Fruit fly (Drosophila melanogaster) whole organism, embryonic: ENCODE results near the gene CG43999.

Source experiments
- B-H2 ChIP-seq: fragments of 200-800 bp; sonication (Bioruptor generic); optimal IDR thresholded peaks from 2 replicates; lab custom pipeline; 2018; ENCODE audit warnings: missing biosample characterization, mild to moderate bottlenecking, missing genetic modification characterization
- CG10321 ChIP-seq: fragments of 200-800 bp; sonication (Bioruptor generic); IDR thresholded peaks from 2 replicates; pipeline ENCODE4 v1.3.6; 2022; ENCODE audit warnings: missing biosample characterization, missing genetic modification characterization
- CG10431 ChIP-seq: fragments of 200-800 bp; sonication (Bioruptor generic); optimal IDR thresholded peaks from 3 replicates; lab custom pipeline; 2018; ENCODE audit warnings: missing biosample characterization, mild to moderate bottlenecking, missing genetic modification characterization
- CG10543 ChIP-seq: fragments of 200-800 bp; sonication (Bioruptor generic); optimal IDR thresholded peaks from 3 replicates; lab custom pipeline; 2017; ENCODE audit warnings: missing biosample characterization, mild to moderate bottlenecking, missing genetic modification characterization, moderate library complexity
- CG11504 ChIP-seq: fragments of 200-800 bp; sonication (Bioruptor generic); optimal IDR thresholded peaks from 3 replicates; lab custom pipeline; 2019; ENCODE audit warnings: missing biosample characterization, mild to moderate bottlenecking, missing genetic modification characterization, moderate library complexity
- CG11723 ChIP-seq: fragments of 200-800 bp; sonication (Bioruptor generic); optimal IDR thresholded peaks from 2 replicates; lab custom pipeline; 2017; ENCODE audit warnings: missing biosample characterization, mild to moderate bottlenecking, missing genetic modification characterization
- CG1233 ChIP-seq: fragments of 200-800 bp; sonication (Bioruptor generic); optimal IDR thresholded peaks from 4 replicates; lab custom pipeline; 2018; ENCODE audit warnings: missing biosample characterization, mild to moderate bottlenecking, missing genetic modification characterization
- CG12659 ChIP-seq: fragments of 200-800 bp; sonication (Bioruptor generic); optimal IDR thresholded peaks from 3 replicates; lab custom pipeline; 2017; ENCODE audit warnings: mild to moderate bottlenecking, missing biosample characterization, missing genetic modification reagents, missing genetic modification characterization
- CG13894 ChIP-seq: fragments of 200-800 bp; sonication (Bioruptor generic); optimal IDR thresholded peaks from 3 replicates; lab custom pipeline; 2018; ENCODE audit warnings: missing biosample characterization, mild to moderate bottlenecking, missing genetic modification characterization, moderate library complexity
- CG14441 ChIP-seq: fragments of 200-800 bp; sonication (Bioruptor generic); IDR thresholded peaks from 2 replicates; pipeline ENCODE4 v1.3.6; 2022; ENCODE audit warnings: missing biosample characterization, missing genetic modification characterization
- CG14667 ChIP-seq: fragments of 200-800 bp; sonication (Bioruptor generic); IDR thresholded peaks from 2 replicates; pipeline ENCODE4 v1.3.6; 2022; ENCODE audit warnings: missing biosample characterization, missing genetic modification characterization
- CG14710 ChIP-seq: fragments of 200-800 bp; sonication (Bioruptor generic); optimal IDR thresholded peaks from 3 replicates; lab custom pipeline; 2019; ENCODE audit warnings: missing biosample characterization, mild to moderate bottlenecking, missing genetic modification characterization, moderate library complexity
- CG1603 ChIP-seq: fragments of 200-800 bp; sonication (Bioruptor generic); optimal IDR thresholded peaks from 2 replicates; lab custom pipeline; 2019; ENCODE audit warnings: missing biosample characterization, mild to moderate bottlenecking, missing genetic modification characterization, moderate library complexity
- CG17328 ChIP-seq: fragments of 200-800 bp; sonication (Bioruptor generic); IDR thresholded peaks from 2 replicates; pipeline ENCODE4 v1.3.6; 2022; ENCODE audit warnings: missing biosample characterization, missing genetic modification characterization
- CG18599 ChIP-seq: fragments of 200-800 bp; sonication (Bioruptor generic); optimal IDR thresholded peaks from 3 replicates; lab custom pipeline; 2017; ENCODE audit warnings: missing biosample characterization, missing genetic modification characterization, mild to moderate bottlenecking, moderate library complexity, missing genetic modification reagents
- CG32772 ChIP-seq: fragments of 200-800 bp; sonication (Bioruptor generic); IDR thresholded peaks from 2 replicates; pipeline ENCODE4 v1.3.6; 2022; ENCODE audit warnings: missing biosample characterization, missing genetic modification characterization
- CG4282 ChIP-seq: fragments of 200-800 bp; sonication (Bioruptor generic); optimal IDR thresholded peaks from 2 replicates; lab custom pipeline; 2016; ENCODE audit warnings: missing biosample characterization, missing genetic modification characterization
- CG4404 ChIP-seq: fragments of 200-800 bp; sonication (Bioruptor generic); IDR thresholded peaks from 2 replicates; pipeline ENCODE4 v1.3.6; 2022; ENCODE audit warnings: missing biosample characterization, missing genetic modification characterization
- CG6272 ChIP-seq: fragments of 200-800 bp; sonication (Bioruptor generic); IDR thresholded peaks from 2 replicates; pipeline ENCODE4 v1.3.6; 2022; ENCODE audit warnings: missing biosample characterization, missing genetic modification characterization
- CG6813 ChIP-seq: fragments of 200-800 bp; sonication (Bioruptor generic); optimal IDR thresholded peaks from 2 replicates; lab custom pipeline; 2017; ENCODE audit warnings: missing biosample characterization, missing genetic modification characterization, mild to moderate bottlenecking, moderate library complexity, missing genetic modification reagents
- CG8290 ChIP-seq, 3 experiments: fragments of 200-800 bp; sonication (Bioruptor generic); optimal IDR thresholded peaks; 2 replicates each; lab custom pipeline; 2016 to 2019; ENCODE audit warnings: missing biosample characterization in 3 of 3, missing genetic modification characterization in 3 of 3, mild to moderate bottlenecking in 2 of 3, moderate library complexity in 1 of 3
- CG8388 ChIP-seq: fragments of 200-800 bp; sonication (Bioruptor generic); optimal IDR thresholded peaks from 2 replicates; lab custom pipeline; 2019; ENCODE audit warnings: missing biosample characterization, mild to moderate bottlenecking, missing genetic modification characterization, moderate library complexity
- CG8765 ChIP-seq: fragments of 200-800 bp; sonication (Bioruptor generic); IDR thresholded peaks from 2 replicates; pipeline ENCODE4 v1.3.6; 2022; ENCODE audit warnings: missing biosample characterization, missing genetic modification characterization
- CHES-1-like ChIP-seq: fragments of 200-800 bp; sonication (Bioruptor generic); optimal IDR thresholded peaks from 2 replicates; lab custom pipeline; 2016; ENCODE audit warnings: missing biosample characterization, missing genetic modification characterization
- CoRest ChIP-seq: fragments of 200-800 bp; sonication (Bioruptor generic); optimal IDR thresholded peaks from 3 replicates; lab custom pipeline; 2018; ENCODE audit warnings: missing biosample characterization, mild to moderate bottlenecking, missing genetic modification characterization, moderate library complexity
- Dfd ChIP-seq, 2 experiments: fragments of >200 bp; optimal IDR thresholded peaks; 2 replicates each; lab custom pipeline; 2017; ENCODE audit warnings: missing biosample characterization in 2 of 2, missing genetic modification characterization in 2 of 2
- Eip74EF ChIP-seq, 2 experiments: fragments of 200-800 bp in 1 of 2; fragments of >200 bp in 1 of 2; sonication (Bioruptor generic) in 1 of 2; optimal IDR thresholded peaks; 2 replicates each; lab custom pipeline; 2017 to 2019; ENCODE audit warnings: missing biosample characterization in 2 of 2, missing genetic modification characterization in 2 of 2, mild to moderate bottlenecking in 1 of 2, moderate library complexity in 1 of 2
- Fer1 ChIP-seq: fragments of 200-800 bp; sonication (Bioruptor generic); optimal IDR thresholded peaks from 2 replicates; lab custom pipeline; 2017; ENCODE audit warnings: missing biosample characterization, mild to moderate bottlenecking, missing genetic modification characterization
- Hmr ChIP-seq: fragments of 200-800 bp; sonication (Bioruptor generic); optimal IDR thresholded peaks from 3 replicates; lab custom pipeline; 2017; ENCODE audit warnings: mild to moderate bottlenecking, missing biosample characterization, missing genetic modification reagents, missing genetic modification characterization
- MESR4 ChIP-seq: fragments of 200-800 bp; sonication (Bioruptor generic); optimal IDR thresholded peaks from 2 replicates; lab custom pipeline; 2018; ENCODE audit warnings: missing biosample characterization, mild to moderate bottlenecking, missing genetic modification characterization, moderate library complexity
- NfI ChIP-seq: fragments of 200-800 bp; sonication (Bioruptor generic); optimal IDR thresholded peaks from 3 replicates; lab custom pipeline; 2018; ENCODE audit warnings: missing biosample characterization, mild to moderate bottlenecking, missing genetic modification characterization, moderate library complexity
- Optix ChIP-seq: fragments of 200-800 bp; sonication (Bioruptor generic); IDR thresholded peaks from 3 replicates; pipeline ENCODE4 v1.3.6; 2022; ENCODE audit warnings: missing biosample characterization, missing genetic modification characterization
- Xbp1 ChIP-seq: fragments of 200-800 bp; sonication (Bioruptor generic); optimal IDR thresholded peaks from 3 replicates; lab custom pipeline; 2016; ENCODE audit warnings: missing biosample characterization, mild to moderate bottlenecking, missing genetic modification characterization
- cato ChIP-seq: fragments of 200-800 bp; sonication (Bioruptor generic); optimal IDR thresholded peaks from 2 replicates; lab custom pipeline; 2016; ENCODE audit warnings: missing biosample characterization, missing genetic modification characterization, borderline replicate concordance
- cg ChIP-seq: fragments of 200-800 bp; sonication (Bioruptor generic); optimal IDR thresholded peaks from 3 replicates; lab custom pipeline; 2019; ENCODE audit warnings: missing biosample characterization, mild to moderate bottlenecking, missing genetic modification characterization, moderate library complexity
- chm ChIP-seq: fragments of 200-800 bp; sonication (Bioruptor generic); IDR thresholded peaks from 2 replicates; pipeline ENCODE4 v1.3.6; 2022; ENCODE audit warnings: missing biosample characterization, missing genetic modification characterization
- exex ChIP-seq: fragments of 200-800 bp; sonication (Bioruptor generic); optimal IDR thresholded peaks from 4 replicates; lab custom pipeline; 2018; ENCODE audit warnings: missing biosample characterization, mild to moderate bottlenecking, missing genetic modification characterization, moderate library complexity
- fd64A ChIP-seq: fragments of 200-800 bp; sonication (Bioruptor generic); optimal IDR thresholded peaks from 3 replicates; lab custom pipeline; 2018; ENCODE audit warnings: missing biosample characterization, mild to moderate bottlenecking, missing genetic modification characterization
- gce ChIP-seq: fragments of 200-800 bp; sonication (Bioruptor generic); IDR thresholded peaks from 3 replicates; pipeline ENCODE4 v1.3.6; 2022; ENCODE audit warnings: missing biosample characterization, missing genetic modification characterization
- grau ChIP-seq: fragments of 200-800 bp; optimal IDR thresholded peaks from 3 replicates; lab custom pipeline; 2019; ENCODE audit warnings: missing biosample characterization, mild to moderate bottlenecking, missing genetic modification characterization, moderate library complexity
- kah ChIP-seq: fragments of 200-800 bp; sonication (Bioruptor generic); optimal IDR thresholded peaks from 2 replicates; lab custom pipeline; 2018; ENCODE audit warnings: missing biosample characterization, mild to moderate bottlenecking, missing genetic modification characterization
- lola ChIP-seq, 3 experiments: fragments of >200 bp in 2 of 3; fragments of 200-800 bp in 1 of 3; sonication (Bioruptor generic) in 1 of 3; optimal IDR thresholded peaks; 2 replicates each; lab custom pipeline; 2017 to 2019; ENCODE audit warnings: missing biosample characterization in 3 of 3, missing genetic modification characterization in 3 of 3, mild to moderate bottlenecking in 1 of 3, moderate library complexity in 1 of 3
- luna ChIP-seq: fragments of 200-800 bp; sonication (Bioruptor generic); optimal IDR thresholded peaks from 2 replicates; lab custom pipeline; 2016; ENCODE audit warnings: missing biosample characterization, missing genetic modification characterization
- mirr ChIP-seq: fragments of 200-800 bp; sonication (Bioruptor generic); optimal IDR thresholded peaks from 3 replicates; lab custom pipeline; 2018; ENCODE audit warnings: missing biosample characterization, mild to moderate bottlenecking, missing genetic modification characterization
- nom ChIP-seq: fragments of 200-800 bp; sonication (Bioruptor generic); optimal IDR thresholded peaks from 2 replicates; lab custom pipeline; 2017; ENCODE audit warnings: missing biosample characterization, missing genetic modification characterization, mild to moderate bottlenecking, moderate library complexity, missing genetic modification reagents
- odd ChIP-seq: fragments of 200-800 bp; sonication (Bioruptor generic); optimal IDR thresholded peaks from 2 replicates; lab custom pipeline; 2017; ENCODE audit warnings: missing biosample characterization, mild to moderate bottlenecking, missing genetic modification characterization
- otp ChIP-seq: fragments of 200-800 bp; sonication (Bioruptor generic); IDR thresholded peaks from 3 replicates; pipeline ENCODE4, ENCODE4 v1.3.6; 2022; ENCODE audit warnings: missing biosample characterization, missing genetic modification characterization
- ranshi ChIP-seq: fragments of 200-800 bp; sonication (Bioruptor generic); IDR thresholded peaks from 2 replicates; pipeline ENCODE4 v1.3.6; 2022; ENCODE audit warnings: missing biosample characterization, missing genetic modification characterization

CG43999 gene

dm6 chr3R:23909347-23909862, 19.4 kb downstream of the CG43999 start (continued):
- TF ChIP-seq CG11723 (GFP tag; lab: Kevin White, UChicago): peak; percentile 39
- no peak for TF ChIP-seq CG8290 (GFP tag; optimal IDR thresholded peaks at IDR 0.05; lab: Kevin White, UChicago)
- peak in 1 of 2 experiments; percentile 52 for TF ChIP-seq CG8290 (tag; optimal IDR thresholded peaks at IDR 0.05; lab: Kevin White, UChicago)
- TF ChIP-seq CG18599: peak; percentile 53
- TF ChIP-seq CG14441 (GFP tag; lab: Robert Waterston, UW): peak; percentile 9; the same call in 1 of the 2 replicates
- TF ChIP-seq CG4404 (GFP tag; lab: Robert Waterston, UW): no peak
- TF ChIP-seq CG14710 (tag; lab: Kevin White, UChicago): peak; percentile 16
- 0 out of 2 replicates have a peak, but pooled peaks have one; percentile 13 for TF ChIP-seq CG10321 (GFP tag; lab: Robert Waterston, UW)
- no peak for TF ChIP-seq MESR4 (GFP tag; lab: Kevin White, UChicago)
- no peak for TF ChIP-seq chm (GFP tag; lab: Robert Waterston, UW)
- TF ChIP-seq CG32772 (GFP tag; lab: Robert Waterston, UW): no peak
- no peak for TF ChIP-seq gce (GFP tag; lab: Robert Waterston, UW)
- TF ChIP-seq odd (GFP tag; lab: Kevin White, UChicago): peak; percentile 72
- TF ChIP-seq fd64A (GFP tag; lab: Kevin White, UChicago): peak; percentile 64
- TF ChIP-seq CG1233: peak; percentile 38
- TF ChIP-seq CG1603 (tag; lab: Kevin White, UChicago): peak; percentile 29
- TF ChIP-seq mirr (GFP tag; lab: Kevin White, UChicago): peak; percentile 67
- TF ChIP-seq cg: peak; percentile 22
- TF ChIP-seq cato: peak; percentile 6
- no peak for TF ChIP-seq CG4282 (GFP tag; lab: Kevin White, UChicago)
- peak; percentile 49 for TF ChIP-seq Hmr (GFP tag; lab: Kevin White, UChicago)
- TF ChIP-seq otp (GFP tag; lab: Robert Waterston, UW): 0 out of 3 replicates have a peak, but pooled peaks have one; percentile 13
- TF ChIP-seq CG6272 (GFP tag; lab: Robert Waterston, UW): no peak
- TF ChIP-seq CoRest (tag; lab: Kevin White, UChicago): peak; percentile 41
- peak in 1 of 2 experiments; percentile 49 for TF ChIP-seq Eip74EF (GFP tag; optimal IDR thresholded peaks at IDR 0.05; lab: Kevin White, UChicago)
- TF ChIP-seq CG13894 (tag; lab: Kevin White, UChicago): no peak
- peak; percentile 60 for TF ChIP-seq CG10543
- peak; percentile 6 for TF ChIP-seq CG10431 (GFP tag; lab: Kevin White, UChicago)
- peak; percentile 31 for TF ChIP-seq nom
- TF ChIP-seq CG12659: peak; percentile 49
- peak; percentile 44 for TF ChIP-seq CG11504 (tag; lab: Kevin White, UChicago)
- TF ChIP-seq grau (tag; lab: Kevin White, UChicago): peak; percentile 17
- TF ChIP-seq Dfd (GFP tag; optimal IDR thresholded peaks at IDR 0.05; lab: Kevin White, UChicago): no peak
- TF ChIP-seq CG8388: no peak
- no peak for TF ChIP-seq Xbp1 (GFP tag; lab: Kevin White, UChicago)
- TF ChIP-seq kah (GFP tag; lab: Kevin White, UChicago): peak; percentile 52
- TF ChIP-seq exex (tag; lab: Kevin White, UChicago): peak; percentile 18
- no peak for TF ChIP-seq B-H2 (GFP tag; lab: Kevin White, UChicago)
- peak; percentile 9 for TF ChIP-seq CHES-1-like (GFP tag; lab: Kevin White, UChicago)
- peak; percentile 31; the same call in 1 of the 2 replicates for TF ChIP-seq ranshi (GFP tag; lab: Robert Waterston, UW)
- no peak for TF ChIP-seq lola (GFP tag; optimal IDR thresholded peaks at IDR 0.05; lab: Kevin White, UChicago)
- no peak for TF ChIP-seq CG8765 (GFP tag; lab: Robert Waterston, UW)
- no peak for TF ChIP-seq CG14667 (GFP tag; lab: Robert Waterston, UW)
- TF ChIP-seq luna (GFP tag; lab: Kevin White, UChicago): no peak
- peak; percentile 60 for TF ChIP-seq Fer1 (GFP tag; lab: Kevin White, UChicago)
- 0 out of 2 replicates have a peak, but pooled peaks have one; percentile 25 for TF ChIP-seq CG17328 (GFP tag; lab: Robert Waterston, UW)
- peak; percentile 67 for TF ChIP-seq CG6813 (GFP tag; lab: Kevin White, UChicago)
- TF ChIP-seq Optix (GFP tag; lab: Robert Waterston, UW): no peak
- peak; percentile 20 for TF ChIP-seq NfI
